Worm (Caenorhabditis elegans) whole organism, L1 larva: ENCODE data around the gene arrd-24.
A peak's percentile ranks its signal among the peaks of the same experiment; 100 is the strongest.

Experiments used
- aha-1 ChIP-seq: fragments of 150-350 bp; optimal IDR thresholded peaks from 2 replicates; lab custom pipeline; 2014; ENCODE audit warnings: missing biosample characterization, missing genetic modification characterization
- elt-3 ChIP-seq, 6 experiments: fragments of 150-350 bp in 1 of 6; sonication (generic microtip); optimal IDR thresholded peaks; 2 replicates each; lab custom pipeline; 2017 to 2018; ENCODE audit warnings: missing biosample characterization in 6 of 6, missing genetic modification characterization in 6 of 6, inconsistent platforms in 1 of 6
- nhr-85 ChIP-seq: sonication (generic microtip); peaks from one replicate; lab custom pipeline; 2016; ENCODE audit warnings: missing genetic modification characterization, inconsistent platforms, missing compliant biosample characterization
- snpc-4 ChIP-seq: fragments of 150-350 bp; optimal IDR thresholded peaks from 2 replicates; lab custom pipeline; 2014; ENCODE audit warnings: missing biosample characterization, missing genetic modification characterization
- sup-37 ChIP-seq: fragments of 200-800 bp; sonication (Bioruptor generic); optimal IDR thresholded peaks from 2 replicates; lab custom pipeline; 2018; ENCODE audit warnings: mild to moderate bottlenecking, missing genetic modification characterization, missing compliant biosample characterization
- ztf-11 ChIP-seq, 2 experiments: sonication (generic microtip); optimal IDR thresholded peaks; 2 replicates each; lab custom pipeline; 2016 to 2017; ENCODE audit warnings: missing genetic modification characterization in 2 of 2, missing biosample characterization in 1 of 2, missing compliant biosample characterization in 1 of 2

DNA sequence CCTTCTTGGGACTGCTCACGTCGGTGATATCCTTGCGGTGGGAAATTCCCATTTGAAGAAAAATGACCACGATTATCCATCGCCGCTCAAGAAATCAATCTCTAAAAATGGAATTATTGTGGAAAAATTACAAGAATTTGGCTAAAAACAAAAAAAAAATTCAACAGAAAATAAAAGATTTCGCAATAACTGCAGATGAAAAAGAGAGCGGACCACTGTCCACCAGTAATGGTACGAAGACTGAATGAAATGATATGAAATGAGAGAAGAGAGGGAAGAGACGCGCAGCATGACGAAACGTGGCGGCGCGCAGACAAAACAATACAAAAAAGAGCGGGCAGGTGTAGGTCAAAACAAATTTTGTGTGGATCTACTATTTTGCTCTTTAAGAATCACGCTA, 50.8 kb downstream of the arrd-24 start, which contains the start of gene meg-1:
- TF ChIP-seq nhr-85 (tag; lab: Kevin White, UChicago) = peak; percentile 30
- TF ChIP-seq aha-1 (tag; lab: Kevin White, UChicago) = no peak
- TF ChIP-seq elt-3 (tag; optimal IDR thresholded peaks at IDR 0.05; lab: Kevin White, UChicago) = no peak
- no peak for TF ChIP-seq sup-37 (GFP tag; lab: Kevin White, UChicago)
- no peak for TF ChIP-seq snpc-4 (tag; lab: Kevin White, UChicago)
- TF ChIP-seq ztf-11 (tag; optimal IDR thresholded peaks at IDR 0.05; lab: Kevin White, UChicago) = no peak
